Worm (Caenorhabditis elegans) whole organism, L2 larva: Measurements from ENCODE around the gene Y45F3A.5.

Experiments
- R02D3.7 ChIP-seq: fragments of 150-350 bp; optimal IDR thresholded peaks from 2 replicates; lab custom pipeline; 2014; ENCODE audit warnings: missing biosample characterization, missing genetic modification characterization
- egl-27 ChIP-seq: sonication (generic microtip); optimal IDR thresholded peaks from 3 replicates; lab custom pipeline; 2017; ENCODE audit warnings: missing biosample characterization, missing genetic modification reagents, missing genetic modification characterization
- lin-39 ChIP-seq: fragments of 150-350 bp; optimal IDR thresholded peaks from 2 replicates; lab custom pipeline; 2014; ENCODE audit warnings: missing biosample characterization, missing genetic modification reagents, missing genetic modification characterization
- lsy-2 ChIP-seq, 2 experiments: fragments of 150-350 bp in 1 of 2; sonication (generic microtip) in 1 of 2; optimal IDR thresholded peaks; 2 replicates each; lab custom pipeline; 2014 to 2017; ENCODE audit warnings: missing biosample characterization in 2 of 2, missing genetic modification characterization in 2 of 2
- nhr-10 ChIP-seq: sonication (generic microtip); optimal IDR thresholded peaks from 2 replicates; lab custom pipeline; 2017; ENCODE audit warnings: missing biosample characterization, missing genetic modification characterization
- nhr-25 ChIP-seq: fragments of 150-350 bp; sonication (generic microtip); optimal IDR thresholded peaks from 3 replicates; lab custom pipeline; 2014; ENCODE audit warnings: missing biosample characterization, missing genetic modification characterization
- skn-1 ChIP-seq: sonication (generic microtip); optimal IDR thresholded peaks from 2 replicates; lab custom pipeline; 2017; ENCODE audit warnings: missing biosample characterization, missing genetic modification characterization
- unc-62 ChIP-seq: fragments of 150-350 bp; optimal IDR thresholded peaks from 2 replicates; lab custom pipeline; 2014; ENCODE audit warnings: missing biosample characterization, missing genetic modification reagents, missing genetic modification characterization

DNA sequence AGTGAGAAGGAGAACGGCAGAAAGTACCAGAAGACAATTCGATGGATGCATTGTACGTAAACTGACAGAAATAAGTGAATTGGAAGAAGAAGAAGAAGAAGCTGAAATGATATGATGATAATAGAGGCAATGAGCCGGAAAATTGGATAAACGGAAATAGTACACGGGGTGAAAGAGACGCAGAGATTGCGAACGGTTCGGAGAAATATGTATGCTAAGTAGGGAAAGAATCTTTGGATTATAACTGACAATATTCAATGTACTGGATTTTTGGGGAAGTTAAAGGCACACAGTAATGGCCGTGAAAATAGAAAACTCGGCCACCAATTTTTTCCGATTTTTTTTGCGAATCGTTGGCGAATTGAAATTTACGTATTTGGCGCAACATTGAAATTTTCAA, 10.8 kb downstream of the Y45F3A.5 start, which contains the start of gene Y45F3A.4:
- TF ChIP-seq lin-39 (tag; lab: Kevin White, UChicago) = no peak
- no peak for TF ChIP-seq R02D3.7 (tag; lab: Kevin White, UChicago)
- no peak for TF ChIP-seq nhr-10 (tag; lab: Kevin White, UChicago)
- TF ChIP-seq skn-1 (tag; lab: Kevin White, UChicago) = no peak
- TF ChIP-seq unc-62 = no peak
- no peak for TF ChIP-seq egl-27 (tag; lab: Kevin White, UChicago)
- no peak for TF ChIP-seq nhr-25 (tag; lab: Kevin White, UChicago)
- no peak for TF ChIP-seq lsy-2 (tag; optimal IDR thresholded peaks at IDR 0.05; lab: Kevin White, UChicago)
